Fruit fly (Drosophila melanogaster): ENCODE data around the gene psd.

dm6 chr2L:5981433-5982333, 16.9 kb upstream of the psd start, which contains the start of gene eIF4A:
- TF ChIP-seq CG13894 (tag; optimal IDR thresholded peaks at IDR 0.05) (no peak), CG6175 (GFP tag; IDR thresholded peaks at IDR 0.05) (no peak), CG15011 (GFP tag; optimal IDR thresholded peaks at IDR 0.05) (peak; percentile 23), CG10959 (GFP tag; IDR thresholded peaks at IDR 0.05) (no peak), CG1832 (GFP tag; optimal IDR thresholded peaks at IDR 0.05) (no peak), kay (GFP tag; optimal IDR thresholded peaks at IDR 0.05) (no peak), CG42726 (GFP tag; IDR thresholded peaks at IDR 0.05; ENCODE audit: partially characterized antibody) (no peak)

Data from whole organism, embryonic.